Worm (Caenorhabditis elegans) whole organism, L4 larva: Measurements from ENCODE around the gene C12D12.3.

Experiments used
- T20F7.1 ChIP-seq: fragments of 200-800 bp; sonication (Bioruptor generic); optimal IDR thresholded peaks from 2 replicates; lab custom pipeline; 2018; ENCODE audit warnings: mild to moderate bottlenecking, missing genetic modification characterization, missing compliant biosample characterization
- ZK337.2 ChIP-seq: fragments of 200-800 bp; sonication (Bioruptor generic); IDR thresholded peaks from 2 replicates; pipeline ENCODE4 v1.3.6; 2022; ENCODE audit warnings: missing genetic modification reagents, missing genetic modification characterization, missing compliant biosample characterization
- ZK546.5 ChIP-seq, 2 experiments: sonication (generic microtip); optimal IDR thresholded peaks; 2 replicates each; lab custom pipeline; 2017; ENCODE audit warnings: missing biosample characterization in 2 of 2, missing genetic modification characterization in 2 of 2
- ceh-20 ChIP-seq: fragments of 200-800 bp; sonication (Bioruptor generic); IDR thresholded peaks from 2 replicates; pipeline ENCODE4 v1.3.6; 2022; ENCODE audit warnings: missing genetic modification reagents, missing genetic modification characterization, missing compliant biosample characterization
- ceh-44 ChIP-seq: fragments of 200-800 bp; sonication (Bioruptor generic); IDR thresholded peaks from 2 replicates; pipeline ENCODE4 v1.3.6; 2022; ENCODE audit warnings: missing genetic modification reagents, missing genetic modification characterization, missing compliant biosample characterization
- daf-16 ChIP-seq, 3 experiments: sonication (generic microtip); optimal IDR thresholded peaks; 2 replicates each; lab custom pipeline; 2016 to 2017; ENCODE audit warnings: missing genetic modification characterization in 3 of 3, missing genetic modification reagents in 3 of 3, mild to moderate bottlenecking in 2 of 3, missing compliant biosample characterization in 2 of 3, missing biosample characterization in 1 of 3, moderate library complexity in 1 of 3
- dmd-6 ChIP-seq: fragments of 200-800 bp; sonication (Bioruptor generic); IDR thresholded peaks from 2 replicates; pipeline ENCODE4 v1.3.6; 2022; ENCODE audit warnings: missing genetic modification reagents, missing genetic modification characterization, missing compliant biosample characterization
- dmd-9 ChIP-seq: fragments of 200-800 bp; sonication (Bioruptor generic); IDR thresholded peaks from 2 replicates; pipeline ENCODE4 v1.3.6; 2022; ENCODE audit warnings: missing genetic modification reagents, missing genetic modification characterization, missing compliant biosample characterization
- dve-1 ChIP-seq: sonication (generic microtip); optimal IDR thresholded peaks from 2 replicates; lab custom pipeline; 2017; ENCODE audit warnings: antibody characterized with exemption, mild to moderate bottlenecking, missing genetic modification characterization, missing compliant biosample characterization; ENCODE audit not compliant: insufficient read depth
- egl-27 ChIP-seq: sonication (generic microtip); optimal IDR thresholded peaks from 3 replicates; lab custom pipeline; 2017; ENCODE audit warnings: missing biosample characterization, missing genetic modification reagents, missing genetic modification characterization
- gei-8 ChIP-seq: fragments of 200-800 bp; sonication (Bioruptor generic); optimal IDR thresholded peaks from 2 replicates; lab custom pipeline; 2018; ENCODE audit warnings: mild to moderate bottlenecking, missing genetic modification characterization, missing compliant biosample characterization
- hlh-11 ChIP-seq: fragments of 200-800 bp; sonication (Bioruptor generic); optimal IDR thresholded peaks from 2 replicates; lab custom pipeline; 2018; ENCODE audit warnings: mild to moderate bottlenecking, missing genetic modification characterization, missing compliant biosample characterization
- hlh-30 ChIP-seq: sonication (generic microtip); optimal IDR thresholded peaks from 2 replicates; lab custom pipeline; 2017; ENCODE audit warnings: antibody characterized with exemption, mild to moderate bottlenecking, missing genetic modification characterization, missing compliant biosample characterization; ENCODE audit not compliant: insufficient read depth
- lim-7 ChIP-seq: fragments of 200-800 bp; sonication (Bioruptor generic); IDR thresholded peaks from 2 replicates; pipeline ENCODE4 v1.3.6; 2022; ENCODE audit warnings: missing genetic modification characterization, missing compliant biosample characterization
- lin-13 ChIP-seq: fragments of 150-350 bp; optimal IDR thresholded peaks from 2 replicates; lab custom pipeline; 2014; ENCODE audit warnings: missing biosample characterization, missing genetic modification reagents, missing genetic modification characterization
- lsy-2 ChIP-seq, 2 experiments: fragments of 150-350 bp in 1 of 2; sonication (generic microtip) in 1 of 2; optimal IDR thresholded peaks; 2 replicates each; lab custom pipeline; 2014 to 2017; ENCODE audit warnings: missing biosample characterization in 2 of 2, missing genetic modification characterization in 2 of 2
- madf-5 ChIP-seq, 2 experiments: fragments of 200-800 bp; sonication (Bioruptor generic); IDR thresholded peaks; 2 replicates each; pipeline ENCODE4 v1.3.6; 2022; ENCODE audit warnings: missing compliant biosample characterization in 2 of 2, missing genetic modification characterization in 2 of 2
- mdl-1 ChIP-seq, 2 experiments: fragments of 150-350 bp in 1 of 2; sonication (generic microtip) in 1 of 2; optimal IDR thresholded peaks; 2 replicates each; lab custom pipeline; 2014 to 2017; ENCODE audit warnings: missing biosample characterization in 2 of 2, missing genetic modification characterization in 2 of 2
- mep-1 ChIP-seq: fragments of 150-350 bp; sonication (generic microtip); optimal IDR thresholded peaks from 3 replicates; lab custom pipeline; 2014; ENCODE audit warnings: missing biosample characterization, missing genetic modification characterization
- mes-2 ChIP-seq: sonication (generic microtip); optimal IDR thresholded peaks from 2 replicates; lab custom pipeline; 2016; ENCODE audit warnings: missing genotype, mild to moderate bottlenecking, missing genetic modification characterization, missing compliant biosample characterization; ENCODE audit not compliant: poor library complexity, severe bottlenecking
- mxl-2 ChIP-seq: fragments of 200-800 bp; sonication (Bioruptor generic); conservative IDR thresholded peaks from 2 replicates; pipeline ENCODE4 v1.3.6; 2022; ENCODE audit warnings: missing genetic modification reagents, missing genetic modification characterization, missing compliant biosample characterization
- nhr-102 ChIP-seq: sonication (generic microtip); optimal IDR thresholded peaks from 2 replicates; lab custom pipeline; 2016; ENCODE audit warnings: mild to moderate bottlenecking, missing genetic modification characterization, moderate library complexity, missing compliant biosample characterization
- nhr-28 ChIP-seq: fragments of 150-350 bp; optimal IDR thresholded peaks from 2 replicates; lab custom pipeline; 2014; ENCODE audit warnings: missing biosample characterization, missing genetic modification characterization
- nhr-41 ChIP-seq: fragments of 200-800 bp; sonication (Bioruptor generic); IDR thresholded peaks from 2 replicates; pipeline ENCODE4 v1.3.6; 2022; ENCODE audit warnings: missing genetic modification reagents, missing genetic modification characterization, missing compliant biosample characterization
- nhr-77 ChIP-seq: fragments of 150-350 bp; optimal IDR thresholded peaks from 2 replicates; lab custom pipeline; 2014; ENCODE audit warnings: missing biosample characterization, missing genetic modification characterization
- php-3 ChIP-seq: fragments of 200-800 bp; sonication (Bioruptor generic); IDR thresholded peaks from 2 replicates; pipeline ENCODE4 v1.3.6; 2022; ENCODE audit warnings: missing genetic modification reagents, missing genetic modification characterization, missing compliant biosample characterization
- pqm-1 ChIP-seq: sonication (generic microtip); optimal IDR thresholded peaks from 2 replicates; lab custom pipeline; 2017; ENCODE audit warnings: missing biosample characterization, missing genetic modification characterization
- rbr-2 ChIP-seq: sonication (generic microtip); optimal IDR thresholded peaks from 2 replicates; lab custom pipeline; 2016; ENCODE audit warnings: missing genotype, missing genetic modification characterization, missing compliant biosample characterization
- skn-1 ChIP-seq: fragments of 150-350 bp; optimal IDR thresholded peaks from 2 replicates; lab custom pipeline; 2014; ENCODE audit warnings: missing biosample characterization, missing genetic modification characterization
- tra-1 ChIP-seq: fragments of 200-800 bp; sonication (Bioruptor generic); IDR thresholded peaks from 2 replicates; pipeline ENCODE4 v1.3.6; 2022; ENCODE audit warnings: missing genetic modification reagents, missing genetic modification characterization, missing compliant biosample characterization
- unc-62 ChIP-seq, 3 experiments: fragments of 150-350 bp in 1 of 3; sonication (generic microtip); optimal IDR thresholded peaks in 2 of 3; peaks in 1 of 3; 1 replicate in 1 of 3; 2 replicates in 2 of 3; lab custom pipeline; 2014 to 2017; ENCODE audit warnings: missing biosample characterization in 3 of 3, missing genetic modification characterization in 3 of 3, missing genetic modification reagents in 3 of 3, missing genotype in 1 of 3
- vab-7 ChIP-seq: fragments of 200-800 bp; sonication (Bioruptor generic); IDR thresholded peaks from 2 replicates; pipeline ENCODE4 v1.3.6; 2022; ENCODE audit warnings: missing genetic modification reagents, missing genetic modification characterization, missing compliant biosample characterization
- zfp-3 ChIP-seq: fragments of 200-800 bp; sonication (Bioruptor generic); conservative IDR thresholded peaks from 2 replicates; pipeline ENCODE4 v1.3.6; 2022; ENCODE audit warnings: missing genetic modification reagents, missing genetic modification characterization, missing compliant biosample characterization
- zip-11 ChIP-seq: fragments of 200-800 bp; sonication (Bioruptor generic); IDR thresholded peaks from 2 replicates; pipeline ENCODE4 v1.3.6; 2022; ENCODE audit warnings: missing genetic modification characterization, missing compliant biosample characterization
- ztf-11 ChIP-seq: fragments of 150-350 bp; optimal IDR thresholded peaks from 2 replicates; lab custom pipeline; 2014; ENCODE audit warnings: missing biosample characterization, missing genetic modification characterization

Gene C12D12.3

DNA sequence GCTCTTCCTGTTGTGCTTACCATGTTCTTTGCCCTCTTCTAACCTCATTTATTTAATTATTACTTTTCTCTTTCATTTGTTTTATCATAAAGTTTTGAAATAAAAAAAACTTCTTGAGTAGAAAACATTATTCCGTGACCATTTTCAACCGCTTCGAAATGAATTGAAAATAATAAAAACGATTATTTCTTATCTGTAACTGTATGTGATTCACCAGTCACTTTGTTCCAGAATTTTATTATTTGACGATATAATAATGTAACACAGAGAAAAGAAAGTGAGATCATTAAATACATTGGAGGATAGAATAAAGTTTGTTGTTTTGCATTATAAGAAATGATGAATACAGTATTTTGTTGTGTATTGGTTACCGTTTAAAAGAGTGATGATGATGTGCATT, 16.0 kb downstream of the C12D12.3 start:
- no peak for TF ChIP-seq daf-16 (GFP tag; optimal IDR thresholded peaks at IDR 0.05; lab: Kevin White, UChicago)
- TF ChIP-seq daf-16 (tag; optimal IDR thresholded peaks at IDR 0.05; lab: Kevin White, UChicago): peak; percentile 64
- TF ChIP-seq hlh-30 (tag; lab: Kevin White, UChicago): no peak
- TF ChIP-seq pqm-1 (tag; lab: Kevin White, UChicago): peak; percentile 67
- no peak for TF ChIP-seq zfp-3 (GFP tag; lab: Robert Waterston, UW)
- TF ChIP-seq tra-1 (GFP tag; lab: Robert Waterston, UW): no peak
- peak; percentile 46 for TF ChIP-seq nhr-77 (tag; lab: Kevin White, UChicago)
- peak; percentile 7 for TF ChIP-seq nhr-28
- peak; percentile 35 for TF ChIP-seq mep-1 (tag; lab: Kevin White, UChicago)
- peak; percentile 34 for TF ChIP-seq T20F7.1 (GFP tag; lab: Kevin White, UChicago)
- TF ChIP-seq mes-2 (tag; lab: Kevin White, UChicago): no peak
- peak; percentile 41 for TF ChIP-seq dve-1 (tag; lab: Kevin White, UChicago)
- TF ChIP-seq unc-62 (GFP tag; optimal IDR thresholded peaks at IDR 0.05 in 1 of 2; lab: Kevin White, UChicago): peak in 1 of 2 experiments; percentile 79
- TF ChIP-seq unc-62 (tag; optimal IDR thresholded peaks at IDR 0.05; lab: Kevin White, UChicago): no peak

ce11 chrX:3506556-3506955, 17.5 kb downstream of the C12D12.3 start:
- TF ChIP-seq nhr-41: no peak
- TF ChIP-seq unc-62 (GFP tag; optimal IDR thresholded peaks at IDR 0.05 in 1 of 2; lab: Kevin White, UChicago): peak in 1 of 2 experiments; percentile 74
- TF ChIP-seq unc-62 (tag; optimal IDR thresholded peaks at IDR 0.05; lab: Kevin White, UChicago): no peak
- peak; percentile 9 for TF ChIP-seq dve-1 (tag; lab: Kevin White, UChicago)
- TF ChIP-seq nhr-28: peak; percentile 49
- peak; percentile 16 for TF ChIP-seq hlh-30 (tag; lab: Kevin White, UChicago)
- 0 out of 2 replicates have a peak, but pooled peaks have one; percentile 10 for TF ChIP-seq dmd-6 (GFP tag; lab: Robert Waterston, UW)
- TF ChIP-seq lin-13: no peak
- TF ChIP-seq daf-16 (GFP tag; optimal IDR thresholded peaks at IDR 0.05; lab: Kevin White, UChicago): no peak
- peak; percentile 58 for TF ChIP-seq daf-16 (tag; optimal IDR thresholded peaks at IDR 0.05; lab: Kevin White, UChicago)
- no peak for TF ChIP-seq madf-5 (GFP tag; IDR thresholded peaks at IDR 0.05; lab: Robert Waterston, UW)
- TF ChIP-seq pqm-1 (tag; lab: Kevin White, UChicago): peak; percentile 89

DNA sequence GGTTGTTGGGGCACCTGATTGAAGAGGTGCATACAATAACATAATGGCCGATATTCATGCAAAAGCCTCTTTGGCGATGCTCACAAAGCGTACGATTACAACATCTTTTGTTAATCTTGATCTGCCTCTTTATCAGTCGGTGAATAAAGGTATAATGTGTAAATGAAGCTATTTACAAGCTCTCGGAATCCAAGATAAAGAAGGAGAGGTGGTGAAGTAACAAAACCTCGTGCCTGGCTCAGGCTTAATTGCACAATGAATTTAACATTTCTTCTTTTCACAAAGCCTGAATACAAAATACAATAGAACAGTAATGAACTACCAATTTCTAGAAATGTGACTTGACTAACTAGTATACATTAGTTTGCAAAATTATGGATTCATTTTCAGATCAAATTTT, 18.1 kb downstream of the C12D12.3 start:
- TF ChIP-seq nhr-77 (tag; lab: Kevin White, UChicago): no peak
- TF ChIP-seq skn-1 (tag; lab: Kevin White, UChicago): no peak
- TF ChIP-seq ZK546.5 (tag; optimal IDR thresholded peaks at IDR 0.05; lab: Kevin White, UChicago): no peak
- no peak for TF ChIP-seq php-3 (GFP tag; lab: Robert Waterston, UW)
- TF ChIP-seq mxl-2 (GFP tag; lab: Robert Waterston, UW): no peak
- TF ChIP-seq egl-27: no peak
- TF ChIP-seq lin-13: no peak
- no peak for TF ChIP-seq nhr-102
- no peak for TF ChIP-seq lsy-2 (tag; optimal IDR thresholded peaks at IDR 0.05; lab: Kevin White, UChicago)
- no peak for TF ChIP-seq ceh-20
- no peak for TF ChIP-seq ZK337.2 (GFP tag; lab: Robert Waterston, UW)
- TF ChIP-seq hlh-11 (tag; lab: Kevin White, UChicago): no peak
- TF ChIP-seq ztf-11 (tag; lab: Kevin White, UChicago): no peak

ce11 chrX:3508906-3509305, 19.8 kb downstream of the C12D12.3 start, which contains the start of gene sox-4:
TSS of gene sox-4 (minus strand) at chrX:3509006.
- TF ChIP-seq rbr-2 (tag; lab: Kevin White, UChicago): no peak
- no peak for TF ChIP-seq vab-7 (GFP tag; lab: Robert Waterston, UW)
- TF ChIP-seq lim-7 (GFP tag; lab: Robert Waterston, UW): no peak
- no peak for TF ChIP-seq ceh-44 (GFP tag; lab: Robert Waterston, UW)
- TF ChIP-seq mdl-1 (tag; optimal IDR thresholded peaks at IDR 0.05; lab: Kevin White, UChicago): no peak
- no peak for TF ChIP-seq nhr-102
- no peak for TF ChIP-seq zfp-3 (GFP tag; lab: Robert Waterston, UW)
- no peak for TF ChIP-seq gei-8 (GFP tag; lab: Kevin White, UChicago)
- TF ChIP-seq lsy-2 (tag; optimal IDR thresholded peaks at IDR 0.05; lab: Kevin White, UChicago): no peak
- TF ChIP-seq zip-11 (GFP tag; lab: Robert Waterston, UW): no peak
- no peak for TF ChIP-seq dmd-9 (GFP tag; lab: Robert Waterston, UW)
